Worm (Caenorhabditis elegans): ENCODE results near the gene B0252.3.
A peak's percentile ranks its signal among the peaks of the same experiment; 100 is the strongest.

Gene B0252.3

DNA sequence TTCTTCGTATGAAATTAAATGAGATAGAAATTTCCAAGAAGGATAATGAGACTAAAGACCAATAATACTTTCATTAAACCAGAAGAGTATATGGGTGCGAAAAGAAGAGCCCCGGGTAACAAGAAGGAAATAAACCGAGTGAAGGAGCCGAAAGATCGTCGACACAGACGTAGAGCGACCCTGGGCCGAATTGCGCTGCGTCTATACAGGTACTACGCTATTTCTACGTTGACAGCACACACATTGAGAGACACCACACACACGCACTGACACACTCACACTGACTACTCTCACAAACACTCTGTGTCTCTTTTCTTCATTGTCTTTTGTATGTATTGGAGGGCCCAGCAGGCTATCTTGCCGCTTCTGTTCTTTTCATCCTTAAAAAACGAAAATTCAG is 48.7 kb downstream of the B0252.3 start (continued):
- TF ChIP-seq jun-1 (tag; optimal IDR thresholded peaks at IDR 0.05) (no peak), unc-130 (tag; optimal IDR thresholded peaks at IDR 0.05) (no peak), mdl-1 (tag; optimal IDR thresholded peaks at IDR 0.05) (peak in 1 of 2 experiments; percentile 73), elt-3 (tag; optimal IDR thresholded peaks at IDR 0.05) (no peak), lsy-2 (tag; optimal IDR thresholded peaks at IDR 0.05) (peak; percentile 12 to 61), ces-1 (GFP tag; optimal IDR thresholded peaks at IDR 0.05) (no peak), ceh-82 (tag; optimal IDR thresholded peaks at IDR 0.05) (peak in 2 of 3 experiments; percentile 26 to 69), fkh-10 (GFP tag; optimal IDR thresholded peaks at IDR 0.05) (no peak), unc-86 (tag; optimal IDR thresholded peaks at IDR 0.05) (no peak), nhr-237 (tag; optimal IDR thresholded peaks at IDR 0.05) (no peak), F16B12.6 (tag; optimal IDR thresholded peaks at IDR 0.05) (no peak), irx-1 (tag; optimal IDR thresholded peaks at IDR 0.05) (no peak), mep-1 (tag; optimal IDR thresholded peaks at IDR 0.05) (no peak), nhr-71 (tag; optimal IDR thresholded peaks at IDR 0.05) (peak; percentile 58), nhr-19 (GFP tag; conservative IDR thresholded peaks at IDR 0.05) (peak; percentile 44), xbp-1 (tag; optimal IDR thresholded peaks at IDR 0.05) (peak; percentile 5), snpc-4 (tag; optimal IDR thresholded peaks at IDR 0.05) (peak; percentile 20), aly-2 (tag; optimal IDR thresholded peaks at IDR 0.05) (no peak), lin-35 (GFP tag; optimal IDR thresholded peaks at IDR 0.05) (peak; percentile 42 to 48), ztf-4 (tag; optimal IDR thresholded peaks at IDR 0.05) (peak; percentile 13), blmp-1 (tag; optimal IDR thresholded peaks at IDR 0.05) (no peak), efl-1 (optimal IDR thresholded peaks at IDR 0.05) (peak; percentile 35 to 63), efl-1 (GFP tag; optimal IDR thresholded peaks at IDR 0.05 in 1 of 2) (no peak), lir-3 (tag; optimal IDR thresholded peaks at IDR 0.05; ENCODE audit: poor library complexity) (no peak), zip-4 (GFP tag; optimal IDR thresholded peaks at IDR 0.05) (no peak), sup-37 (GFP tag; optimal IDR thresholded peaks at IDR 0.05) (no peak), nhr-20 (tag; optimal IDR thresholded peaks at IDR 0.05) (peak; percentile 29), fos-1 (tag; optimal IDR thresholded peaks at IDR 0.05) (no peak), nhr-12 (tag; optimal IDR thresholded peaks at IDR 0.05) (no peak), grh-1 (GFP tag; IDR thresholded peaks at IDR 0.05) (no peak), ztf-11 (tag; optimal IDR thresholded peaks at IDR 0.05) (no peak), dsc-1 (tag; optimal IDR thresholded peaks at IDR 0.05) (peak; percentile 39)

- TF ChIP-seq alr-1 (tag; optimal IDR thresholded peaks at IDR 0.05; ENCODE audit: borderline replicate concordance) = no peak
- no peak for TF ChIP-seq aly-2 (tag; optimal IDR thresholded peaks at IDR 0.05)
- TF ChIP-seq efl-1 (optimal IDR thresholded peaks at IDR 0.05) = no peak
- peak in 1 of 2 experiments; percentile 27 for TF ChIP-seq efl-1 (GFP tag; optimal IDR thresholded peaks at IDR 0.05 in 1 of 2)
- peak; percentile 87 for TF ChIP-seq blmp-1 (tag; optimal IDR thresholded peaks at IDR 0.05)
- TF ChIP-seq Y116A8C.19 (tag; optimal IDR thresholded peaks at IDR 0.05; ENCODE audit: borderline replicate concordance) = no peak
- no peak for TF ChIP-seq C04F5.9 (tag; optimal IDR thresholded peaks at IDR 0.05)
- no peak for TF ChIP-seq lir-3 (tag; optimal IDR thresholded peaks at IDR 0.05; ENCODE audit: poor library complexity)
These were observed 49.4 kb downstream of the B0252.3 start, which contains the start of gene dnj-5 for ce11 chrII:6858201-6858600. TSS of gene dnj-5 (minus strand) at chrII:6858301.

DNA sequence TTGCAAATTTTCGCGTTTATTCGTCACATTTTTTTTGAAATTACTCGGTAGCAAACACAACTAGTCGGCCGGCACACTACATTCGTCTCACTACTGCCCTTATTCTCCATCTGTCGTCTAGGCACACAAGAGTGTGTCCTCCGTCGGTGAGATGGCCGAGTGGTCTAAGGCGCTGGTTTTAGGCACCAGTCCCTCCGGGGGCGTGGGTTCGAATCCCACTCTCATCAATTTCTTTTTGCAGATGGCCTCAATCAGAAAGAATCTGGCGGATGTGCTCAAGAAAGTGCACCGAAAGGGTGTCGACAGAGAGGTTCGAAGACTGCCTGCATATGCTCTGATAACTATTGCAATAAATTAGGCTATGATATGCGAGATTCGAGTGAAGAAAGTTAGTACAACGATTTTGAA is 54.5 kb downstream of the B0252.3 start:
- TF ChIP-seq lin-14 (GFP tag; optimal IDR thresholded peaks at IDR 0.05) (peak; percentile 84), unc-130 (tag; optimal IDR thresholded peaks at IDR 0.05) (peak; percentile 15), snpc-4 (tag; optimal IDR thresholded peaks at IDR 0.05) (peak; percentile 44), sptf-1 (tag; optimal IDR thresholded peaks at IDR 0.05) (no peak), fkh-8 (tag; optimal IDR thresholded peaks at IDR 0.05) (peak; percentile 74), ces-1 (GFP tag; optimal IDR thresholded peaks at IDR 0.05) (no peak), lir-3 (tag; optimal IDR thresholded peaks at IDR 0.05; ENCODE audit: poor library complexity) (peak; percentile 20), ceh-90 (tag; optimal IDR thresholded peaks at IDR 0.05) (no peak), ztf-4 (tag; optimal IDR thresholded peaks at IDR 0.05) (no peak), ceh-8 (GFP tag; optimal IDR thresholded peaks at IDR 0.05) (no peak), sup-37 (GFP tag; optimal IDR thresholded peaks at IDR 0.05) (no peak), fkh-10 (GFP tag; optimal IDR thresholded peaks at IDR 0.05) (peak; percentile 44), nhr-85 (tag) (no peak), unc-98 (GFP tag; IDR thresholded peaks at IDR 0.05) (no peak), nhr-77 (tag; optimal IDR thresholded peaks at IDR 0.05) (peak; percentile 75), nhr-76 (tag; optimal IDR thresholded peaks at IDR 0.05) (no peak), skn-1 (tag; optimal IDR thresholded peaks at IDR 0.05) (peak; percentile 50), ceh-82 (tag; optimal IDR thresholded peaks at IDR 0.05) (peak; percentile 58 to 82 (median 69)), unc-30 (tag; optimal IDR thresholded peaks at IDR 0.05) (no peak), nhr-11 (tag; optimal IDR thresholded peaks at IDR 0.05) (no peak), fos-1 (tag; optimal IDR thresholded peaks at IDR 0.05) (peak; percentile 44), jun-1 (tag; optimal IDR thresholded peaks at IDR 0.05) (peak; percentile 65), isw-1 (GFP tag; IDR thresholded peaks at IDR 0.05) (peak; percentile 57), efl-1 (optimal IDR thresholded peaks at IDR 0.05) (peak; percentile 51 to 57), efl-1 (GFP tag; optimal IDR thresholded peaks at IDR 0.05 in 1 of 2) (peak; percentile 25 to 57), ama-1 (optimal IDR thresholded peaks at IDR 0.05) (peak; percentile 51), lsy-2 (tag; optimal IDR thresholded peaks at IDR 0.05) (peak; percentile 44 to 75)

Data from whole organism, L1 larva.